Fruit fly (Drosophila melanogaster) whole organism, embryonic: ENCODE measurements around the gene nAChRalpha7.
A peak's percentile ranks its signal among the peaks of the same experiment; 100 is the strongest.

Source experiments
- ATbp ChIP-seq: fragments of 200-800 bp; sonication (Bioruptor generic); optimal IDR thresholded peaks from 2 replicates; lab custom pipeline; 2017; ENCODE audit warnings: missing biosample characterization, mild to moderate bottlenecking, missing genetic modification characterization, missing genetic modification reagents
- BEAF-32 ChIP-seq: fragments of 200-800 bp; sonication (Bioruptor generic); optimal IDR thresholded peaks from 3 replicates; lab custom pipeline; 2017; ENCODE audit warnings: missing biosample characterization, missing genetic modification characterization, mild to moderate bottlenecking, moderate library complexity, missing genetic modification reagents
- CG11456 ChIP-seq: fragments of 200-800 bp; sonication (Bioruptor generic); IDR thresholded peaks from 3 replicates; pipeline ENCODE4 v1.3.6; 2022; ENCODE audit warnings: missing biosample characterization, missing genetic modification characterization
- CG12071 ChIP-seq: fragments of 200-800 bp; sonication (Bioruptor generic); optimal IDR thresholded peaks from 3 replicates; lab custom pipeline; 2018; ENCODE audit warnings: missing biosample characterization, mild to moderate bottlenecking, missing genetic modification characterization
- CG12155 ChIP-seq: fragments of 200-800 bp; sonication (Bioruptor generic); optimal IDR thresholded peaks from 3 replicates; lab custom pipeline; 2016; ENCODE audit warnings: missing biosample characterization, missing genetic modification characterization
- CG12219 ChIP-seq: fragments of 200-800 bp; sonication (Bioruptor generic); optimal IDR thresholded peaks from 3 replicates; lab custom pipeline; 2018; ENCODE audit warnings: missing biosample characterization, mild to moderate bottlenecking, missing genetic modification characterization
- CG1529 ChIP-seq: fragments of 200-800 bp; sonication (Bioruptor generic); optimal IDR thresholded peaks from 3 replicates; lab custom pipeline; 2018; ENCODE audit warnings: missing biosample characterization, missing genetic modification characterization
- CG15696 ChIP-seq: fragments of 200-800 bp; sonication (Bioruptor generic); optimal IDR thresholded peaks from 2 replicates; lab custom pipeline; 2019; ENCODE audit warnings: missing biosample characterization, mild to moderate bottlenecking, missing genetic modification characterization, moderate library complexity
- CG18599 ChIP-seq: fragments of 200-800 bp; sonication (Bioruptor generic); optimal IDR thresholded peaks from 3 replicates; lab custom pipeline; 2017; ENCODE audit warnings: missing biosample characterization, missing genetic modification characterization, mild to moderate bottlenecking, moderate library complexity, missing genetic modification reagents
- CG3281 ChIP-seq: fragments of 200-800 bp; sonication (Bioruptor generic); optimal IDR thresholded peaks from 3 replicates; lab custom pipeline; 2017; ENCODE audit warnings: missing biosample characterization, mild to moderate bottlenecking, missing genetic modification characterization
- CG5953 ChIP-seq: fragments of 200-800 bp; sonication (Bioruptor generic); IDR thresholded peaks from 2 replicates; pipeline ENCODE4 v1.3.6; 2022; ENCODE audit warnings: missing biosample characterization, missing genetic modification characterization
- CG6272 ChIP-seq: fragments of 200-800 bp; sonication (Bioruptor generic); IDR thresholded peaks from 2 replicates; pipeline ENCODE4 v1.3.6; 2022; ENCODE audit warnings: missing biosample characterization, missing genetic modification characterization
- CG7556 ChIP-seq: fragments of 200-800 bp; sonication (Bioruptor generic); optimal IDR thresholded peaks from 2 replicates; lab custom pipeline; 2017; ENCODE audit warnings: missing biosample characterization, mild to moderate bottlenecking, missing genetic modification characterization
- CG7786 ChIP-seq: fragments of 200-800 bp; sonication (Bioruptor generic); optimal IDR thresholded peaks from 2 replicates; lab custom pipeline; 2016; ENCODE audit warnings: missing biosample characterization, missing genetic modification characterization
- CG8281 ChIP-seq: fragments of 200-800 bp; sonication (Bioruptor generic); optimal IDR thresholded peaks from 2 replicates; lab custom pipeline; 2018; ENCODE audit warnings: missing biosample characterization, mild to moderate bottlenecking, missing genetic modification characterization, moderate library complexity
- CG9437 ChIP-seq: fragments of 200-800 bp; sonication (Bioruptor generic); optimal IDR thresholded peaks from 2 replicates; lab custom pipeline; 2018; ENCODE audit warnings: missing biosample characterization, mild to moderate bottlenecking, missing genetic modification characterization
- D ChIP-seq, 2 experiments: fragments of 200-800 bp in 1 of 2; fragments of >200 bp in 1 of 2; sonication (Bioruptor generic) in 1 of 2; optimal IDR thresholded peaks; 2 replicates in 1 of 2; 3 replicates in 1 of 2; lab custom pipeline; 2017; ENCODE audit warnings: mild to moderate bottlenecking in 1 of 2, missing biosample characterization in 1 of 2, missing genetic modification characterization in 1 of 2, missing genetic modification reagents in 1 of 2
- Drgx ChIP-seq: fragments of 200-800 bp; sonication (Bioruptor generic); IDR thresholded peaks from 2 replicates; pipeline ENCODE4 v1.3.6; 2022; ENCODE audit warnings: missing biosample characterization, missing genetic modification characterization
- Ets65A ChIP-seq: fragments of 200-800 bp; sonication (Bioruptor generic); peaks from one replicate; lab custom pipeline; 2016; ENCODE audit warnings: missing biosample characterization, missing genetic modification characterization
- Hr3 ChIP-seq: fragments of 200-800 bp; sonication (Bioruptor generic); optimal IDR thresholded peaks from 3 replicates; lab custom pipeline; 2016; ENCODE audit warnings: missing biosample characterization, missing genetic modification characterization
- Hr78 ChIP-seq, 2 experiments: fragments of 200-800 bp in 1 of 2; fragments of >200 bp in 1 of 2; sonication (Bioruptor generic) in 1 of 2; optimal IDR thresholded peaks; 2 replicates each; lab custom pipeline; 2017 to 2019; ENCODE audit warnings: missing biosample characterization in 2 of 2, missing genetic modification characterization in 2 of 2, mild to moderate bottlenecking in 1 of 2, moderate library complexity in 1 of 2
- Myb ChIP-seq: fragments of 200-800 bp; sonication (Bioruptor generic); optimal IDR thresholded peaks from 2 replicates; lab custom pipeline; 2016; ENCODE audit warnings: missing biosample characterization, missing genetic modification characterization
- Oli ChIP-seq: fragments of 200-800 bp; sonication (Bioruptor generic); optimal IDR thresholded peaks from 2 replicates; lab custom pipeline; 2018; ENCODE audit warnings: missing biosample characterization, mild to moderate bottlenecking, missing genetic modification characterization, moderate library complexity
- Taf1 ChIP-seq: fragments of 200-800 bp; sonication (Bioruptor generic); IDR thresholded peaks from 2 replicates; pipeline ENCODE4 v1.3.6; 2022; ENCODE audit warnings: missing biosample characterization, missing genetic modification characterization
- Xrp1 ChIP-seq: fragments of 200-800 bp; sonication (Bioruptor generic); IDR thresholded peaks from 2 replicates; pipeline ENCODE4 v1.3.6; 2022; ENCODE audit warnings: missing biosample characterization, missing genetic modification characterization
- bcd ChIP-seq: fragments of 200-800 bp; sonication (Bioruptor generic); optimal IDR thresholded peaks from 2 replicates; lab custom pipeline; 2017; ENCODE audit warnings: missing biosample characterization, mild to moderate bottlenecking, missing genetic modification characterization
- bsh ChIP-seq, 2 experiments: fragments of 200-800 bp; sonication (Bioruptor generic); optimal IDR thresholded peaks; 2 replicates each; lab custom pipeline; 2017 to 2018; ENCODE audit warnings: mild to moderate bottlenecking in 2 of 2, missing biosample characterization in 2 of 2, missing genetic modification characterization in 2 of 2, moderate library complexity in 1 of 2
- dmrt99B ChIP-seq: fragments of 200-800 bp; sonication (Bioruptor generic); optimal IDR thresholded peaks from 2 replicates; lab custom pipeline; 2018; ENCODE audit warnings: missing biosample characterization, mild to moderate bottlenecking, missing genetic modification characterization, moderate library complexity
- emc ChIP-seq: fragments of 200-800 bp; sonication (Bioruptor generic); optimal IDR thresholded peaks from 2 replicates; lab custom pipeline; 2016; ENCODE audit warnings: missing biosample characterization, missing genetic modification characterization
- fru ChIP-seq: fragments of >200 bp; optimal IDR thresholded peaks from 2 replicates; lab custom pipeline; 2017
- fu2 ChIP-seq: fragments of 200-800 bp; sonication (Bioruptor generic); optimal IDR thresholded peaks from 2 replicates; lab custom pipeline; 2016; ENCODE audit warnings: missing biosample characterization, missing genetic modification characterization
- gcm ChIP-seq: fragments of 200-800 bp; sonication (Bioruptor generic); optimal IDR thresholded peaks from 2 replicates; lab custom pipeline; 2019; ENCODE audit warnings: missing biosample characterization, mild to moderate bottlenecking, missing genetic modification characterization, moderate library complexity
- grau ChIP-seq: fragments of 200-800 bp; optimal IDR thresholded peaks from 3 replicates; lab custom pipeline; 2019; ENCODE audit warnings: missing biosample characterization, mild to moderate bottlenecking, missing genetic modification characterization, moderate library complexity
- h ChIP-seq: fragments of >200 bp; optimal IDR thresholded peaks from 2 replicates; lab custom pipeline; 2017
- hbn ChIP-seq: fragments of 200-800 bp; sonication (Bioruptor generic); IDR thresholded peaks from 2 replicates; pipeline ENCODE4 v1.3.6; 2022; ENCODE audit warnings: missing biosample characterization, missing genetic modification characterization; ENCODE audit not compliant: partially characterized antibody
- jigr1 ChIP-seq: fragments of 200-800 bp; sonication (Bioruptor generic); IDR thresholded peaks from 3 replicates; pipeline ENCODE4 v1.3.6; 2022; ENCODE audit warnings: missing biosample characterization, missing genetic modification characterization
- lbe ChIP-seq: fragments of 200-800 bp; sonication (Bioruptor generic); optimal IDR thresholded peaks from 2 replicates; lab custom pipeline; 2016; ENCODE audit warnings: missing biosample characterization, mild to moderate bottlenecking, missing genetic modification characterization
- nau ChIP-seq: fragments of 200-800 bp; sonication (Bioruptor generic); optimal IDR thresholded peaks from 3 replicates; lab custom pipeline; 2017; ENCODE audit warnings: missing biosample characterization, mild to moderate bottlenecking, missing genetic modification characterization, missing genetic modification reagents
- nerfin-1 ChIP-seq: fragments of 200-800 bp; sonication (Bioruptor generic); optimal IDR thresholded peaks from 3 replicates; lab custom pipeline; 2019; ENCODE audit warnings: missing biosample characterization, mild to moderate bottlenecking, missing genetic modification characterization, moderate library complexity
- nerfin-2 ChIP-seq: fragments of 200-800 bp; sonication (Bioruptor generic); IDR thresholded peaks from 2 replicates; pipeline ENCODE4 v1.3.6; 2022; ENCODE audit warnings: missing biosample characterization, missing genetic modification characterization; ENCODE audit not compliant: partially characterized antibody
- org-1 ChIP-seq: fragments of 200-800 bp; sonication (Bioruptor generic); optimal IDR thresholded peaks from 2 replicates; lab custom pipeline; 2017; ENCODE audit warnings: missing biosample characterization, missing genetic modification characterization
- pb ChIP-seq: fragments of 200-800 bp; sonication (Bioruptor generic); optimal IDR thresholded peaks from 3 replicates; lab custom pipeline; 2016; ENCODE audit warnings: missing biosample characterization, missing genetic modification characterization
- pros ChIP-seq: fragments of 200-800 bp; sonication (Bioruptor generic); optimal IDR thresholded peaks from 3 replicates; lab custom pipeline; 2019; ENCODE audit warnings: missing biosample characterization, mild to moderate bottlenecking, missing genetic modification characterization, moderate library complexity
- pzg ChIP-seq: fragments of 200-800 bp; sonication (Bioruptor generic); optimal IDR thresholded peaks from 3 replicates; lab custom pipeline; 2018; ENCODE audit warnings: missing biosample characterization, mild to moderate bottlenecking, missing genetic modification characterization, moderate library complexity
- schlank ChIP-seq: fragments of 200-800 bp; sonication (Bioruptor generic); optimal IDR thresholded peaks from 2 replicates; lab custom pipeline; 2018; ENCODE audit warnings: missing biosample characterization, mild to moderate bottlenecking, missing genetic modification characterization
- slbo ChIP-seq: fragments of 200-800 bp; sonication (Bioruptor generic); IDR thresholded peaks from 2 replicates; pipeline ENCODE4 v1.3.6; 2022; ENCODE audit warnings: missing biosample characterization, missing genetic modification characterization
- sqz ChIP-seq: fragments of 200-800 bp; sonication (Bioruptor generic); optimal IDR thresholded peaks from 3 replicates; lab custom pipeline; 2018; ENCODE audit warnings: missing biosample characterization, mild to moderate bottlenecking, missing genetic modification characterization
- unc-4 ChIP-seq: fragments of 200-800 bp; sonication (Bioruptor generic); IDR thresholded peaks from 2 replicates; pipeline ENCODE4 v1.3.6; 2022; ENCODE audit warnings: missing biosample characterization, missing genetic modification characterization; ENCODE audit not compliant: partially characterized antibody
- yki ChIP-seq: fragments of >200 bp; optimal IDR thresholded peaks from 3 replicates; lab custom pipeline; 2018
- zfh1 ChIP-seq: fragments of 200-800 bp; sonication (Bioruptor generic); IDR thresholded peaks from 3 replicates; pipeline ENCODE4 v1.3.6; 2022; ENCODE audit warnings: missing biosample characterization, missing genetic modification characterization

nAChRalpha7 gene

DNA sequence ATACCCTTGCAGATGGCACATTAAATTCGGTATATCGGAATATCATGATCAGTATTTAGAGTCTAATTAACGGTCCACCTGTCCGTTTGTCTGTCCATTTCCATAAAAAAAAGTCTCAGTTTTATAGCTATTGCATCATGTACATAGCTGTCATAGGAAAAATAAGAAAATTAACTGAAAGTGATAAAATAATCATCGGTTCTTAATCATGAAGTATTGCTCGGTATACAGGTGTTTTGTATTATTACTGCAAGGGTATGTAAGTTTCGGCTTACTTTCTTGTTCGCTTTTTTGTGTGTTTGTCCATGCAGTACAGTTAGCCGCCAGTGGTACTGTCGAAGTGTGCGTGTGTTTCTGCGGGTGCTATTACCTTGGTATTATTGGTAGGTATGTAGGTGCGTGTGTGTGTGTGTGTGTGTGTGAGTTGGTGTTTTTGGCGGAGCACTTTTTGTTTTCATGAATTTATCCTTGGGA, 6.4 kb upstream of the nAChRalpha7 start (continued):
- TF ChIP-seq pzg (GFP tag; lab: Kevin White, UChicago): no peak
- peak; percentile 63 for TF ChIP-seq Oli (tag; lab: Kevin White, UChicago)
- no peak for TF ChIP-seq Taf1 (GFP tag; lab: Robert Waterston, UW)
- peak; percentile 40 for TF ChIP-seq CG9437 (GFP tag; lab: Kevin White, UChicago)
- peak; percentile 32 for TF ChIP-seq Hr3 (GFP tag; lab: Kevin White, UChicago)
- TF ChIP-seq bcd (GFP tag; lab: Kevin White, UChicago): peak; percentile 45
- TF ChIP-seq CG1529 (GFP tag; lab: Kevin White, UChicago): peak; percentile 23
- TF ChIP-seq org-1 (GFP tag; lab: Kevin White, UChicago): peak; percentile 35
- peak; percentile 51 for TF ChIP-seq ATbp (GFP tag; lab: Kevin White, UChicago)
- TF ChIP-seq lbe (GFP tag; lab: Kevin White, UChicago): peak; percentile 75
- TF ChIP-seq CG8281 (tag; lab: Kevin White, UChicago): no peak
- peak; percentile 3 for TF ChIP-seq fu2
- no peak for TF ChIP-seq jigr1 (GFP tag; lab: Robert Waterston, UW)
- peak; percentile 63 for TF ChIP-seq grau (tag; lab: Kevin White, UChicago)
- TF ChIP-seq Drgx: peak; percentile 40; the same call in 1 of the 2 replicates
- peak; percentile 17 for TF ChIP-seq nau (GFP tag; lab: Kevin White, UChicago)
- TF ChIP-seq nerfin-2: no peak
- peak; percentile 50 for TF ChIP-seq CG3281 (GFP tag; lab: Kevin White, UChicago)
- TF ChIP-seq CG15696 (tag; lab: Kevin White, UChicago): peak; percentile 25
- peak; percentile 27 for TF ChIP-seq gcm
- TF ChIP-seq yki (lab: Kevin White, UChicago): no peak
- peak; percentile 36 for TF ChIP-seq CG7556 (GFP tag; lab: Kevin White, UChicago)
- no peak for TF ChIP-seq hbn
- TF ChIP-seq pros (GFP tag; lab: Kevin White, UChicago): no peak
- peak; percentile 30 for TF ChIP-seq CG18599 (GFP tag; lab: Kevin White, UChicago)
- TF ChIP-seq nerfin-1 (tag; lab: Kevin White, UChicago): peak; percentile 36
- 0 out of 3 replicates have a peak, but pooled peaks have one; percentile 13 for TF ChIP-seq zfh1 (GFP tag; lab: Robert Waterston, UW)
- peak in 1 of 2 experiments; percentile 9 for TF ChIP-seq Hr78 (GFP tag; optimal IDR thresholded peaks at IDR 0.05; lab: Kevin White, UChicago)
- TF ChIP-seq CG12071 (GFP tag; lab: Kevin White, UChicago): no peak
- TF ChIP-seq dmrt99B (tag; lab: Kevin White, UChicago): peak; percentile 64
- TF ChIP-seq schlank (tag; lab: Kevin White, UChicago): no peak
- TF ChIP-seq fru (lab: Kevin White, UChicago): no peak
- TF ChIP-seq slbo (GFP tag; lab: Robert Waterston, UW): peak; percentile 38
- TF ChIP-seq CG5953 (GFP tag; lab: Robert Waterston, UW): no peak
- TF ChIP-seq CG12219 (GFP tag; lab: Kevin White, UChicago): peak; percentile 48
- TF ChIP-seq CG7786 (GFP tag; lab: Kevin White, UChicago): peak; percentile 53
- TF ChIP-seq unc-4: no peak
- TF ChIP-seq Ets65A: peak; percentile 61
- peak; percentile 42 for TF ChIP-seq sqz (GFP tag; lab: Kevin White, UChicago)
- TF ChIP-seq h (lab: Kevin White, UChicago): no peak
- TF ChIP-seq Myb: peak; percentile 5
- peak; percentile 40 for TF ChIP-seq pb (GFP tag; lab: Kevin White, UChicago)
- TF ChIP-seq CG6272 (GFP tag; lab: Robert Waterston, UW): no peak
- no peak for TF ChIP-seq D (optimal IDR thresholded peaks at IDR 0.05; lab: Kevin White, UChicago)
- TF ChIP-seq D (GFP tag; optimal IDR thresholded peaks at IDR 0.05; lab: Kevin White, UChicago): peak; percentile 26
- no peak for TF ChIP-seq emc (GFP tag; lab: Kevin White, UChicago)
- 0 out of 2 replicates have a peak, but pooled peaks have one; percentile 44 for TF ChIP-seq Xrp1 (GFP tag; lab: Robert Waterston, UW)
- TF ChIP-seq BEAF-32 (GFP tag; lab: Kevin White, UChicago): no peak
- no peak for TF ChIP-seq CG12155 (GFP tag; lab: Kevin White, UChicago)
- TF ChIP-seq bsh (GFP tag; optimal IDR thresholded peaks at IDR 0.05; lab: Kevin White, UChicago): peak; percentile 37 to 68
- no peak for TF ChIP-seq CG11456 (GFP tag; lab: Robert Waterston, UW)
